Worm (Caenorhabditis elegans): ENCODE results near the gene F37C12.21.

DNA sequence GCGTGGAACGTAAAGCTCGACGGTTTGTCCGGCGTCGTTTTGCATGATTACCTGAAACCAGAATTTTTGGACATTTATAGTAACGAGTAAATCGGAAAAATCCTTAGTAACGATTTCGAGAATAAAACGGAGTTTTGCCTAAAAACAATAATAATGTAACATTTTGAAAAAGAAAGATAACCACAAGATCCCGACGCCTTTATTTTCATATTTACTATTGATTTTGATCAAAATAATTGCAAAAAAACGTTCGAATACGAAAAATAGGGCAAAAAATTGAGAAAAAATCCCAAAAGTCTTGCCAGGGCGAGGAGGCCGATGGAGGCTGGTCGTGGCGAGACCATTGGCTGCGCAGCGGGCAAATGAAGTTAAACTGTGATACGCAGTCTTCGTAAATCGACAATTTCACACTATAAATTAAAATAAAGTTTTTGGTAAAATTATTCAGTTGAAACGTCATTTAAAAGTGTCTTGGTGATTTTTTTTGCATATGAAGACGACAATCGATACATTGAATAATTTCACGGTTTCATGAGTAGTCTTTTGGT lies 1.5 kb downstream of the F37C12.21 start, which contains the start of gene rps-21:
- no peak for TF ChIP-seq ztf-29 (GFP tag; IDR thresholded peaks at IDR 0.05)
- 0 out of 2 replicates have a peak, but pooled peaks have one; percentile 4 for TF ChIP-seq flt-1 (GFP tag; IDR thresholded peaks at IDR 0.05)
- TF ChIP-seq med-1 (GFP tag; optimal IDR thresholded peaks at IDR 0.05; ENCODE audit: insufficient read depth) = no peak
- TF ChIP-seq cog-1 (tag; optimal IDR thresholded peaks at IDR 0.05) = peak; percentile 34
- no peak for TF ChIP-seq T22C8.4 (GFP tag; IDR thresholded peaks at IDR 0.05)
